Worm (Caenorhabditis elegans) whole organism, young adult: ENCODE results near the gene F49H12.7.

Experiments
- B0261.1 ChIP-seq: sonication (generic microtip); optimal IDR thresholded peaks from 2 replicates; lab custom pipeline; 2016; ENCODE audit warnings: mild to moderate bottlenecking, missing genetic modification characterization, moderate library complexity, missing compliant biosample characterization
- B0336.3 ChIP-seq: fragments of 200-800 bp; sonication (Bioruptor generic); IDR thresholded peaks from 2 replicates; pipeline ENCODE4 v1.3.6; 2022; ENCODE audit warnings: missing genetic modification characterization, missing compliant biosample characterization
- C17E4.6 ChIP-seq: fragments of 200-800 bp; sonication (Bioruptor generic); IDR thresholded peaks from 2 replicates; pipeline ENCODE4 v1.3.6; 2022; ENCODE audit warnings: missing genetic modification reagents, missing genetic modification characterization, missing compliant biosample characterization
- D2030.7 ChIP-seq: fragments of 200-800 bp; sonication (Bioruptor generic); IDR thresholded peaks from 2 replicates; pipeline ENCODE4 v1.3.6; 2022; ENCODE audit warnings: missing genetic modification reagents, missing genetic modification characterization, missing compliant biosample characterization
- F10E7.11 ChIP-seq: sonication (generic microtip); optimal IDR thresholded peaks from 2 replicates; lab custom pipeline; 2017; ENCODE audit warnings: mild to moderate bottlenecking, missing genetic modification characterization, moderate library complexity, missing compliant biosample characterization
- F52B5.7 ChIP-seq: sonication (generic microtip); optimal IDR thresholded peaks from 2 replicates; lab custom pipeline; 2016; ENCODE audit warnings: mild to moderate bottlenecking, missing genetic modification characterization, missing compliant biosample characterization
- K11D2.4 ChIP-seq: fragments of 200-800 bp; sonication (Bioruptor generic); IDR thresholded peaks from 2 replicates; pipeline ENCODE4 v1.3.6; 2022; ENCODE audit warnings: missing genetic modification reagents, missing genetic modification characterization, missing compliant biosample characterization
- T07F8.4 ChIP-seq: sonication (generic microtip); optimal IDR thresholded peaks from 2 replicates; lab custom pipeline; 2016; ENCODE audit warnings: mild to moderate bottlenecking, missing genetic modification characterization, moderate library complexity, missing compliant biosample characterization
- Y53F4B.3 ChIP-seq: fragments of 200-800 bp; sonication (Bioruptor generic); IDR thresholded peaks from 2 replicates; pipeline ENCODE4 v1.3.6; 2022; ENCODE audit warnings: missing genetic modification reagents, missing genetic modification characterization, missing compliant biosample characterization
- Y56A3A.18 ChIP-seq: fragments of 200-800 bp; sonication (Bioruptor generic); IDR thresholded peaks from 2 replicates; pipeline ENCODE4 v1.3.6; 2022; ENCODE audit warnings: missing genetic modification reagents, missing genetic modification characterization, missing compliant biosample characterization
- ceh-100 ChIP-seq: fragments of 200-800 bp; sonication (Bioruptor generic); IDR thresholded peaks from 2 replicates; pipeline ENCODE4 v1.3.6; 2022; ENCODE audit warnings: missing genetic modification reagents, missing genetic modification characterization, missing compliant biosample characterization
- chd-7 ChIP-seq: sonication (generic microtip); optimal IDR thresholded peaks from 2 replicates; lab custom pipeline; 2016; ENCODE audit warnings: mild to moderate bottlenecking, missing genetic modification characterization, moderate library complexity, missing compliant biosample characterization
- dpff-1 ChIP-seq: sonication (generic microtip); optimal IDR thresholded peaks from 2 replicates; lab custom pipeline; 2017; ENCODE audit warnings: mild to moderate bottlenecking, missing genetic modification characterization, missing compliant biosample characterization
- efl-1 ChIP-seq: fragments of 150-350 bp; optimal IDR thresholded peaks from 2 replicates; lab custom pipeline; 2014; ENCODE audit warnings: missing biosample characterization, missing genetic modification reagents, missing genetic modification characterization
- egrh-3 ChIP-seq: fragments of 200-800 bp; sonication (Bioruptor generic); IDR thresholded peaks from 2 replicates; pipeline ENCODE4 v1.3.6; 2022; ENCODE audit warnings: missing genetic modification reagents, missing genetic modification characterization, missing compliant biosample characterization
- ets-4 ChIP-seq: fragments of 200-800 bp; sonication (Bioruptor generic); optimal IDR thresholded peaks from 2 replicates; lab custom pipeline; 2018; ENCODE audit warnings: mild to moderate bottlenecking, missing genetic modification characterization, missing compliant biosample characterization
- fkh-3 ChIP-seq: sonication (generic microtip); optimal IDR thresholded peaks from 2 replicates; lab custom pipeline; 2016; ENCODE audit warnings: mild to moderate bottlenecking, missing genetic modification characterization, missing compliant biosample characterization
- lin-40 ChIP-seq: sonication (generic microtip); optimal IDR thresholded peaks from 2 replicates; lab custom pipeline; 2016; ENCODE audit warnings: missing genetic modification characterization, mild to moderate bottlenecking, missing compliant biosample characterization, missing genotype, missing genetic modification reagents
- lsl-1 ChIP-seq: fragments of 200-800 bp; sonication (Bioruptor generic); optimal IDR thresholded peaks from 2 replicates; lab custom pipeline; 2018; ENCODE audit warnings: mild to moderate bottlenecking, missing genetic modification characterization, moderate library complexity, missing compliant biosample characterization
- madf-6 ChIP-seq: fragments of 200-800 bp; sonication (Bioruptor generic); IDR thresholded peaks from 2 replicates; pipeline ENCODE4 v1.3.6; 2022; ENCODE audit warnings: missing genetic modification reagents, missing genetic modification characterization, missing compliant biosample characterization
- mel-28 ChIP-seq: sonication (generic microtip); optimal IDR thresholded peaks from 2 replicates; lab custom pipeline; 2016; ENCODE audit warnings: borderline replicate concordance, mild to moderate bottlenecking, missing genetic modification characterization, missing compliant biosample characterization
- mxl-1 ChIP-seq: sonication (generic microtip); optimal IDR thresholded peaks from 2 replicates; lab custom pipeline; 2016; ENCODE audit warnings: missing genetic modification characterization, missing compliant biosample characterization
- nfya-1 ChIP-seq: sonication (generic microtip); optimal IDR thresholded peaks from 2 replicates; lab custom pipeline; 2017; ENCODE audit warnings: antibody characterized with exemption, missing compliant biosample characterization, missing genetic modification characterization, borderline replicate concordance; ENCODE audit not compliant: insufficient read depth
- nfya-2 ChIP-seq: fragments of 200-800 bp; sonication (Bioruptor generic); IDR thresholded peaks from 2 replicates; pipeline ENCODE4 v1.3.6; 2022; ENCODE audit warnings: missing genetic modification reagents, missing genetic modification characterization, missing compliant biosample characterization
- nhr-120 ChIP-seq: fragments of 200-800 bp; sonication (Bioruptor generic); IDR thresholded peaks from 2 replicates; pipeline ENCODE4 v1.3.6; 2022; ENCODE audit warnings: missing genetic modification characterization, missing compliant biosample characterization
- nhr-80 ChIP-seq: sonication (generic microtip); optimal IDR thresholded peaks from 2 replicates; lab custom pipeline; 2016; ENCODE audit warnings: missing genetic modification characterization, missing compliant biosample characterization
- rec-8 ChIP-seq, 2 experiments: sonication (generic microtip); optimal IDR thresholded peaks; 2 replicates each; lab custom pipeline; 2016; ENCODE audit warnings: mild to moderate bottlenecking in 2 of 2, missing genetic modification characterization in 2 of 2, missing genetic modification reagents in 2 of 2, missing genotype in 2 of 2, missing biosample characterization in 1 of 2, missing compliant biosample characterization in 1 of 2, moderate library complexity in 1 of 2
- sdz-38 ChIP-seq: sonication (generic microtip); optimal IDR thresholded peaks from 2 replicates; lab custom pipeline; 2016; ENCODE audit warnings: missing genotype, missing genetic modification characterization, missing compliant biosample characterization
- snpc-1.1 ChIP-seq: sonication (generic microtip); optimal IDR thresholded peaks from 2 replicates; lab custom pipeline; 2017; ENCODE audit warnings: missing genetic modification characterization, mild to moderate bottlenecking, missing compliant biosample characterization, antibody characterized with exemption, moderate library complexity, missing genotype, missing genetic modification reagents; ENCODE audit not compliant: insufficient read depth
- somi-1 ChIP-seq: fragments of 200-800 bp; sonication (Bioruptor generic); optimal IDR thresholded peaks from 2 replicates; lab custom pipeline; 2018; ENCODE audit warnings: mild to moderate bottlenecking, missing genetic modification characterization, missing compliant biosample characterization
- zfh-2 ChIP-seq: fragments of 200-800 bp; sonication (Bioruptor generic); conservative IDR thresholded peaks from 2 replicates; pipeline ENCODE4 v1.3.6; 2022; ENCODE audit warnings: missing genetic modification reagents, missing genetic modification characterization, missing compliant biosample characterization
- ztf-25 ChIP-seq: fragments of 200-800 bp; sonication (Bioruptor generic); IDR thresholded peaks from 2 replicates; pipeline ENCODE4 v1.3.6; 2022; ENCODE audit warnings: missing genetic modification reagents, missing genetic modification characterization, missing compliant biosample characterization

F49H12.7 gene

ce11 chrX:2093169-2093568 is 28.3 kb downstream of the F49H12.7 start, which contains the start of gene col-164:
Gene col-164, plus strand, starts transcription at chrX:2093469.
- TF ChIP-seq T07F8.4: no peak
- no peak for TF ChIP-seq C17E4.6 (GFP tag; lab: Robert Waterston, UW)
- no peak for TF ChIP-seq dpff-1 (tag; lab: Kevin White, UChicago)
- no peak for TF ChIP-seq Y56A3A.18

- TF ChIP-seq fkh-3 (tag; lab: Kevin White, UChicago) (no peak), B0261.1 (tag; lab: Kevin White, UChicago) (no peak), ceh-100 (GFP tag; lab: Robert Waterston, UW) (no peak), egrh-3 (GFP tag; lab: Robert Waterston, UW) (peak; percentile 31; the same call in 1 of the 2 replicates), D2030.7 (no peak), nfya-2 (no peak), lin-40 (tag; lab: Kevin White, UChicago) (no peak), nhr-120 (no peak), somi-1 (GFP tag; lab: Kevin White, UChicago) (no peak), ets-4 (GFP tag; lab: Kevin White, UChicago) (no peak), zfh-2 (GFP tag; lab: Robert Waterston, UW) (0 out of 2 replicates have a peak, but pooled peaks have one; percentile 21), madf-6 (GFP tag; lab: Robert Waterston, UW) (no peak)
- TF ChIP-seq, all 124 proteins: peak for 2
These were observed 29.3 kb downstream of the F49H12.7 start for ce11 chrX:2094094-2094493.

- TF ChIP-seq F10E7.11 (no peak), rec-8 (tag; optimal IDR thresholded peaks at IDR 0.05; lab: Kevin White, UChicago) (no peak), F52B5.7 (tag; lab: Kevin White, UChicago) (no peak), mxl-1 (tag; lab: Kevin White, UChicago) (no peak), sdz-38 (tag; lab: Kevin White, UChicago) (no peak), snpc-1.1 (no peak)
These were observed 32.0 kb downstream of the F49H12.7 start, which contains the start of gene T21D9.2 for ce11 chrX:2096804-2097203. Gene T21D9.2, minus strand, starts transcription at chrX:2096904.

ce11 chrX:2099002-2099401 is 34.2 kb downstream of the F49H12.7 start:
- TF ChIP-seq lsl-1: no peak
- no peak for TF ChIP-seq mel-28 (tag; lab: Kevin White, UChicago)
- no peak for TF ChIP-seq ztf-25 (GFP tag; lab: Robert Waterston, UW)
- TF ChIP-seq efl-1 (GFP tag; lab: Kevin White, UChicago): no peak
- TF ChIP-seq B0336.3: no peak
- TF ChIP-seq, all 124 proteins: peak for 0

ce11 chrX:2105310-2105709 is 40.5 kb downstream of the F49H12.7 start, which contains the start of gene F53B1.3:
Gene F53B1.3, plus strand, starts transcription at chrX:2105610.
- TF ChIP-seq nhr-80 (no peak), K11D2.4 (no peak), Y53F4B.3 (GFP tag; lab: Robert Waterston, UW) (no peak), nfya-1 (tag; lab: Kevin White, UChicago) (no peak), chd-7 (tag; lab: Kevin White, UChicago) (no peak)
